Worm (Caenorhabditis elegans): Measurements from ENCODE around the gene C03B1.17.

DNA sequence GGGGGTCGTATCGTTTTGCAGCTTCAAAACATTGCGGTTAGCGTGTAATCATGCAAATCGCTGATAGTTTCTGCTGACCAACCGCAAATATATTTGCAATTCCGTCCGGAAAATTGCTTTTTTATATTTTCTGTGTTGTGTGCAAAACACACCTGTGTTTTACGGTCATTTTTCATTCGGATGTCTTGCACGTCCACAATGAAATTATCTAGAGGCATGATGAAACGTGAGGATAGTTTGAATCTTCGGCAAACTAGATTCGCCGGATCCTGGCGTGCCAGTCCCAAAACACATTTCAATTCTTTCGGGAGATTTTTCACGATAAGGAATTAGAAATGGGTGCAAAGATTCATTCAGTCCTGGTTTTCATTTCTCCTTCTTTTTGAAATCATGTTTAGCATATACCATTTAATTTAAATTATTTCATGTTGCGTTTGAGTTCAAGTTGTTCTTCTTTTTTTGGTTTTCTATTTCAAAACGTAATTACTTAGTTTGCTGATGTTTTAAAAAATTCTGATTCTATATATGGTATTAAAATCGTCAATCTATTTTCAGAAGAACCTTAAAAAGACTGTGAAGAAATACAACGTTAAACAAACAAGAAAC, 18.3 kb upstream of the C03B1.17 start, which contains the start of gene C03B1.5:
- TF ChIP-seq xnd-1 (tag; optimal IDR thresholded peaks at IDR 0.05) (no peak), madf-8 (GFP tag; conservative IDR thresholded peaks at IDR 0.05) (no peak), ama-1 (optimal IDR thresholded peaks at IDR 0.05) (no peak), ama-1 (GFP tag; optimal IDR thresholded peaks at IDR 0.05) (no peak), rpc-1 (optimal IDR thresholded peaks at IDR 0.05) (no peak), rpc-1 (tag; optimal IDR thresholded peaks at IDR 0.05) (no peak), tlf-1 (GFP tag; optimal IDR thresholded peaks at IDR 0.05) (no peak), him-1 (tag; optimal IDR thresholded peaks at IDR 0.05) (no peak)

All from whole organism, young adult.